Worm (Caenorhabditis elegans): ENCODE results near the gene srh-222.

Gene srh-222

ce11 chrIV:4025923-4026322 lies 46.3 kb downstream of the srh-222 start (continued):
- TF ChIP-seq nfya-1 (tag; optimal IDR thresholded peaks at IDR 0.05; ENCODE audit: borderline replicate concordance, insufficient read depth) (no peak), aptf-3 (GFP tag; IDR thresholded peaks at IDR 0.05) (no peak), ztf-22 (GFP tag; optimal IDR thresholded peaks at IDR 0.05) (peak; percentile 39), ZK185.1 (tag; optimal IDR thresholded peaks at IDR 0.05; ENCODE audit: poor library complexity, severe bottlenecking) (no peak), dox-1 (GFP tag; IDR thresholded peaks at IDR 0.05) (0 out of 2 replicates have a peak, but pooled peaks have one; percentile 34), mxl-1 (tag; optimal IDR thresholded peaks at IDR 0.05) (no peak), ekl-4 (GFP tag; IDR thresholded peaks at IDR 0.05) (no peak), ceh-27 (GFP tag; optimal IDR thresholded peaks at IDR 0.05) (peak; percentile 77), somi-1 (GFP tag; optimal IDR thresholded peaks at IDR 0.05) (peak; percentile 72), lsy-27 (tag; optimal IDR thresholded peaks at IDR 0.05; ENCODE audit: borderline replicate concordance, insufficient read depth) (no peak), madf-8 (GFP tag; conservative IDR thresholded peaks at IDR 0.05) (no peak), B0035.1 (tag; optimal IDR thresholded peaks at IDR 0.05) (no peak), atf-7 (tag; optimal IDR thresholded peaks at IDR 0.05) (no peak), madf-10 (tag; optimal IDR thresholded peaks at IDR 0.05) (no peak), dpl-1 (GFP tag; optimal IDR thresholded peaks at IDR 0.05) (no peak), lsl-1 (GFP tag; optimal IDR thresholded peaks at IDR 0.05) (no peak), attf-5 (GFP tag; optimal IDR thresholded peaks at IDR 0.05) (peak; percentile 50), ztf-18 (tag; optimal IDR thresholded peaks at IDR 0.05) (no peak), rec-8 (tag; optimal IDR thresholded peaks at IDR 0.05) (no peak), ztf-26 (tag; optimal IDR thresholded peaks at IDR 0.05) (no peak), athp-1 (tag; optimal IDR thresholded peaks at IDR 0.05) (no peak), F22D6.2 (tag; optimal IDR thresholded peaks at IDR 0.05) (no peak), ceh-58 (GFP tag; IDR thresholded peaks at IDR 0.05) (no peak), F23B12.7 (tag; optimal IDR thresholded peaks at IDR 0.05; ENCODE audit: insufficient read depth) (no peak), Y53G8AR.9 (GFP tag; conservative IDR thresholded peaks at IDR 0.05) (no peak), egl-44 (GFP tag; IDR thresholded peaks at IDR 0.05) (0 out of 2 replicates have a peak, but pooled peaks have one; percentile 29), ama-1 (optimal IDR thresholded peaks at IDR 0.05) (no peak), ama-1 (GFP tag; optimal IDR thresholded peaks at IDR 0.05) (no peak), fkh-3 (tag; optimal IDR thresholded peaks at IDR 0.05) (no peak), ceh-100 (GFP tag; IDR thresholded peaks at IDR 0.05) (no peak), F55B11.4 (tag; optimal IDR thresholded peaks at IDR 0.05; ENCODE audit: borderline replicate concordance, insufficient read depth) (no peak), F10E7.11 (tag; optimal IDR thresholded peaks at IDR 0.05) (no peak), unc-130 (GFP tag; optimal IDR thresholded peaks at IDR 0.05) (no peak), zfh-2 (GFP tag; conservative IDR thresholded peaks at IDR 0.05) (peak; percentile 94), rpc-1 (optimal IDR thresholded peaks at IDR 0.05) (no peak), rpc-1 (tag; optimal IDR thresholded peaks at IDR 0.05) (no peak), madf-3 (GFP tag; IDR thresholded peaks at IDR 0.05) (no peak), snpc-3.4 (tag; optimal IDR thresholded peaks at IDR 0.05) (no peak), Y95B8A.8 (GFP tag; IDR thresholded peaks at IDR 0.05) (no peak), egl-18 (GFP tag; IDR thresholded peaks at IDR 0.05) (no peak), let-607 (tag; optimal IDR thresholded peaks at IDR 0.05) (no peak), C17E4.6 (GFP tag; IDR thresholded peaks at IDR 0.05) (no peak), mel-28 (tag; optimal IDR thresholded peaks at IDR 0.05; ENCODE audit: borderline replicate concordance) (no peak), cebp-1 (GFP tag; IDR thresholded peaks at IDR 0.05) (no peak), cebp-1 (tag; optimal IDR thresholded peaks at IDR 0.05) (peak; percentile 68), Y56A3A.18 (GFP tag; IDR thresholded peaks at IDR 0.05) (no peak), F39B2.1 (GFP tag; IDR thresholded peaks at IDR 0.05) (no peak), sdz-38 (tag; optimal IDR thresholded peaks at IDR 0.05) (no peak), nhr-179 (tag; optimal IDR thresholded peaks at IDR 0.05) (no peak), ceh-40 (GFP tag; IDR thresholded peaks at IDR 0.05) (no peak)

Data from whole organism, young adult.